Fruit fly (Drosophila melanogaster) whole organism, wandering third instar larva: ENCODE data around the gene CG17764.
A peak's percentile ranks its signal among the peaks of the same experiment; 100 is the strongest.

Experiments used
- Abd-B ChIP-seq: fragments of >200 bp; optimal IDR thresholded peaks from 2 replicates; lab custom pipeline; 2017; ENCODE audit warnings: missing biosample characterization, missing genetic modification characterization
- Dif ChIP-seq: fragments of 200-275, 200-300 bp; sonication (Bioruptor generic); optimal IDR thresholded peaks from 2 replicates; lab custom pipeline; 2018; ENCODE audit warnings: missing biosample characterization, missing genetic modification characterization; ENCODE audit not compliant: partially characterized antibody
- GATAd ChIP-seq: sonication (Bioruptor generic); optimal IDR thresholded peaks from 2 replicates; lab custom pipeline; 2016; ENCODE audit warnings: missing biosample characterization, missing genetic modification characterization
- Hr78 ChIP-seq: fragments of >200 bp; optimal IDR thresholded peaks from 2 replicates; lab custom pipeline; 2017; ENCODE audit warnings: missing biosample characterization, missing genetic modification characterization
- dmrt93B ChIP-seq: fragments of 200-800 bp; sonication (Bioruptor generic); optimal IDR thresholded peaks from 2 replicates; lab custom pipeline; 2018; ENCODE audit warnings: missing biosample characterization, mild to moderate bottlenecking, missing genetic modification characterization
- dsf ChIP-seq: sonication (Bioruptor generic); optimal IDR thresholded peaks from 2 replicates; lab custom pipeline; 2016; ENCODE audit warnings: missing biosample characterization, missing genetic modification characterization, borderline replicate concordance
- lola ChIP-seq: fragments of >200 bp; optimal IDR thresholded peaks from 2 replicates; lab custom pipeline; 2017; ENCODE audit warnings: missing biosample characterization, missing genetic modification characterization
- tai ChIP-seq: sonication (Bioruptor generic); optimal IDR thresholded peaks from 2 replicates; lab custom pipeline; 2016; ENCODE audit warnings: missing biosample characterization, missing genetic modification characterization
- usp ChIP-seq: fragments of >200 bp; optimal IDR thresholded peaks from 2 replicates; lab custom pipeline; 2017; ENCODE audit warnings: missing biosample characterization, missing genetic modification characterization

DNA sequence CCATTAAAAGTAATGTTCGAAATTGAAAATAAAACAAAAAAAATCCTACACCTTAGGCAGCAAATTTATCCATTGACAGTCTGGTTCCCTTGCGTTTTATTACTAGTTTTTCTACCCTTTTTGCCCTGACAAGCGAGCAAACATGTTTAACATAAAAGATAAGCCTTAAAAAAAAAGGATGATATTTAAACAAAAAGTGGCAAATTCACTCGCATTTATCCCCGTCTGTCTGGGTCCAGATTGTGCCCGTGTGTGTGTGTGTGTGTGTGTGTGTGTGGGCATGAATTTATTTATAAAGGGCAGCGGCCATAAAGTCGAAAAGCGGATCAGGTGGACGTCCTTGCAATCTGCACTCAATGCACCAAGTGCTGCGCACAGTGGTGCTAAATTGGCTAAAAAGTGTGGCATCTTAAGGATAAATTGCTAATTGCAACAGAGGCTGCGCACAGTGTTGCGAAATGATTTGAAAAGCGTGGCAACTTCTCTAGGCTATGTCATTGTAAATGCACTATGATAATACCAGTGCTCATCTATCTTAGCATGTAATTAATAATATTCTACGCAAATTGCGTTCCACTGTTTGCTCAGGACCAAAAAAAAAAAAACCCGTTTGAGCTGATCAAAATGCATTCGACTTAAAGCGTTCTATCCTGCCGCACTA, 6.5 kb downstream of the CG17764 start:
- TF ChIP-seq GATAd (GFP tag; lab: Kevin White, UChicago) (no peak), lola (GFP tag; lab: Kevin White, UChicago) (no peak), Dif (GFP tag; lab: Kevin White, UChicago) (no peak), dsf (GFP tag; lab: Kevin White, UChicago) (no peak), dmrt93B (GFP tag; lab: Kevin White, UChicago) (peak; percentile 12), usp (GFP tag; lab: Kevin White, UChicago) (no peak), Hr78 (GFP tag; lab: Kevin White, UChicago) (no peak), Abd-B (no peak), tai (no peak)
